Fruit fly (Drosophila melanogaster) Kc167 (cell line): Measurements from ENCODE around the gene eIF3i.

Experiments used
- Myc ChIP-seq: fragments of >200 bp; optimal IDR thresholded peaks from 2 replicates; lab custom pipeline; 2017; ENCODE audit warnings: missing external identifiers
- Sin3A ChIP-seq: fragments of >200 bp; optimal IDR thresholded peaks from 2 replicates; lab custom pipeline; 2018; ENCODE audit warnings: missing external identifiers

DNA sequence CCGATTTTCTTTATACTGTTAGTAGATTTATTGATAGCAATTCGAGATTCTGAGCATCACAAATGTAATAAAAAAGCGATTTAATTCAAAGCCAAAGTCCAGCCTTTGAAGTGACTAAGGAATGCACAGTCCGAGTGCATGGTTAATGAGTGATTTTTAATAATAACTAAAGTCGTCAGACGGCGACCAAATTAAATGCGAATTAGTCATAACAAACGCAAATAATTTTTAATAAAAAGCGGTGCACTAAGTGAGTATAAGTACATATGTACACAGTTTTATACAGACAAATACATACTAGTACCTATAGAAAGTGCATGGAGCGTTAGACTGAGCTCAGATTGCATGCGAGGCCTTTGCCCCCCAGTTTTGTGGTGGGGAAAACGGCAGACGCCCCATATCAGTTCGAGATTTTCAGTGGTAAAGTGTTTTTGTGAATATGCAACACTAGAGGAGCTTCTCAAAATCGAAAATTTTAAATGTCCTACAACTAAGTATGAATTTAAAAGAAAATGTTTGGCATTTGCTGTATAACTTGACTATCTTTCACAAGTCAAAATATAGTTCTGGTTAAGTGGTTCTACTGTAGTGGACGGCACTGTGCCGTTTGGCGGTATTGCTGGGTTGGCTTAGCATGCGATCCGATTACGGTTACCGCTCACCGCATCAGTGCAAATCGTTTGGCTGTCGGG lies 35.3 kb upstream of the eIF3i start:
- no peak for TF ChIP-seq Sin3A (lab: Kevin White, UChicago)
- TF ChIP-seq Myc (lab: Kevin White, UChicago), result no peak
